Worm (Caenorhabditis elegans): ENCODE data around the gene nhr-281.

Gene nhr-281

DNA sequence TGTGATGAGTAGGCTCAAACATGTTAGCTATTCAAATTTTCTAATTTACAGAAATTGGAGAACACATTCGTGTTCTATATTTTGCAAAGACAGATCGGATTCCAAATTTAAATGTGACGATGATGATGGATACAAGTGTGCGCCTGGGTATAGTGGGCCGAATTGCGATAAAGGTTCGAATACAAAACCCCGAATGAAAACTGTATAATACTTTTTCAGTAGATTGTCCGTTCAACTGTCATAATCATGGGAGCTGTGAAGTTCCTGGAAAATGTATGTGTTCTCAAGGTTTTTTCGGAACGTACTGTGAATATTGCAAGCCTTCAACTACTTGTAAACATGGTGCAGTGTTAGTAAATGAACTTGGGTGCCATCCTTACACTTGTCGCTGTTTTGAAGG lies 22.3 kb downstream of the nhr-281 start:
- TF ChIP-seq unc-62 (GFP tag; optimal IDR thresholded peaks at IDR 0.05 in 1 of 2) (peak in 1 of 2 experiments; percentile 84), unc-62 (tag; optimal IDR thresholded peaks at IDR 0.05) (no peak), zag-1 (tag; optimal IDR thresholded peaks at IDR 0.05) (no peak)

ce11 chrX:14090089-14090488 lies 23.2 kb downstream of the nhr-281 start, which contains the start of gene dsl-4:
TSS of gene dsl-4 (plus strand) at chrX:14090389.
- TF ChIP-seq F26F4.8 (GFP tag; conservative IDR thresholded peaks at IDR 0.05) = no peak
- TF ChIP-seq spr-3 (GFP tag; optimal IDR thresholded peaks at IDR 0.05) = no peak
- TF ChIP-seq daf-19 (GFP tag; conservative IDR thresholded peaks at IDR 0.05) = no peak
- no peak for TF ChIP-seq hmg-1.1 (GFP tag; IDR thresholded peaks at IDR 0.05)
- no peak for TF ChIP-seq zip-11 (GFP tag; IDR thresholded peaks at IDR 0.05)
- TF ChIP-seq gei-8 (GFP tag; optimal IDR thresholded peaks at IDR 0.05) = no peak
- TF ChIP-seq arid-1 (GFP tag; conservative IDR thresholded peaks at IDR 0.05) = no peak
- no peak for TF ChIP-seq saeg-2 (GFP tag; IDR thresholded peaks at IDR 0.05)
- TF ChIP-seq spr-1 (tag; optimal IDR thresholded peaks at IDR 0.05) = no peak
- TF ChIP-seq fos-1 (tag; optimal IDR thresholded peaks at IDR 0.05) = no peak
- TF ChIP-seq zip-2 (tag; optimal IDR thresholded peaks at IDR 0.05) = no peak

ce11 chrX:14085208-14085607 lies 28.0 kb downstream of the nhr-281 start, which contains the start of gene F16B12.1:
TSS of gene F16B12.1 (plus strand) at chrX:14085508.
- TF ChIP-seq fkh-10 (GFP tag; optimal IDR thresholded peaks at IDR 0.05) = no peak
- TF ChIP-seq hlh-11 (tag; optimal IDR thresholded peaks at IDR 0.05) = no peak

DNA sequence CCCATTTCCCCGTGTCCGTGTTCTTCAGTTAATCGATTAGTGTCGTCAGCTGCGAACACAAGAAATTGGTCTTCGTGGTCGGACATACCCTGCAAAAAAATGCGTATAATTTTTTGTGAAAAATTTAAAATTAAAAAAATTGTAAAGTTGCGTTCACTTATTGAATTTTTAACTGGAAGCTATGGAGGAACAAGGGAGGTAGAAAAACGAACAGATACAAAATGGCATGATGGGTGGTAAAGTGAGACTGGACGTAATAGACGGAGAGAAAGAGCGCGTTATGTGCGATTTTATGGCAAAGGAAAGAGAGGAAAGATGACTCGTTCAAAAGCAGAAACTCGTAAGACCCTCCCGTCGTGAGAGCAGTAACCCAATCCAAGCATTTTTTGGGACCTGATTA lies 29.0 kb downstream of the nhr-281 start, which contains the start of gene C33G3.6:
TSS of gene C33G3.6 (minus strand) at position 101 of the 400 bp plus-strand sequence.
- TF ChIP-seq vab-7 (GFP tag; IDR thresholded peaks at IDR 0.05) (no peak), nhr-102 (tag; optimal IDR thresholded peaks at IDR 0.05) (no peak), ZK546.5 (tag; optimal IDR thresholded peaks at IDR 0.05) (no peak), unc-62 (GFP tag; optimal IDR thresholded peaks at IDR 0.05 in 1 of 2) (peak in 1 of 2 experiments; percentile 2), unc-62 (tag; optimal IDR thresholded peaks at IDR 0.05) (no peak), lin-29 (GFP tag; IDR thresholded peaks at IDR 0.05) (no peak)

DNA sequence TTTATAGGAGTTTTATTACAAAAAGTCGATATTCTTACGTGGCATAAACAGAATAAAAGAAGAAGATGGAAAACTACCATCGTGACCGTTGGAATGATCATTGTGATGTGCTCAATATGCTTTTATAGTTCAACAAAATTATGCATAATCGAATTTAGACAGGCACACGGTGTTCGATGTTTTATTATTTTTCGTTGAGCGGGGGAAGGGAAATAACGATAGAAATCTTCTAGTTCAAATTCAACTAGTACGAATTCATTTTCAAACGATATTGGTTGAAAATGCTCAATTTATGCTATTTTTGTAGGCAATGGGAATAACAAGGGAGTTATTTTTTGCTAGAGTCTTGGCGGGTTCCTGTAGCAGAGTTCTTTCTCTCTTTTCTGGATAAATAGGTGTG lies 34.7 kb downstream of the nhr-281 start, which contains the start of gene C33G3.5:
TSS of gene C33G3.5 (minus strand) at position 101 of the 400 bp plus-strand sequence.
- TF ChIP-seq nhr-76 (tag; optimal IDR thresholded peaks at IDR 0.05) (no peak), zip-2 (tag; optimal IDR thresholded peaks at IDR 0.05) (no peak), daf-16 (GFP tag; optimal IDR thresholded peaks at IDR 0.05) (no peak), daf-16 (tag; optimal IDR thresholded peaks at IDR 0.05) (no peak), tra-1 (GFP tag; IDR thresholded peaks at IDR 0.05) (no peak), aha-1 (tag) (no peak), nhr-41 (GFP tag; IDR thresholded peaks at IDR 0.05) (no peak), dmd-9 (GFP tag; IDR thresholded peaks at IDR 0.05) (no peak), mdl-1 (tag; optimal IDR thresholded peaks at IDR 0.05) (no peak), mes-2 (tag; optimal IDR thresholded peaks at IDR 0.05; ENCODE audit: poor library complexity, severe bottlenecking) (no peak), F10B5.3 (tag; optimal IDR thresholded peaks at IDR 0.05) (no peak), gei-8 (GFP tag; optimal IDR thresholded peaks at IDR 0.05) (no peak), zag-1 (tag; optimal IDR thresholded peaks at IDR 0.05) (no peak), skn-1 (tag; optimal IDR thresholded peaks at IDR 0.05) (no peak)

- TF ChIP-seq php-3 (GFP tag; IDR thresholded peaks at IDR 0.05) (peak; percentile 95), daf-16 (GFP tag; optimal IDR thresholded peaks at IDR 0.05) (peak in 1 of 2 experiments; percentile 32), daf-16 (tag; optimal IDR thresholded peaks at IDR 0.05) (peak; percentile 98), dmd-6 (GFP tag; IDR thresholded peaks at IDR 0.05) (peak; percentile 95), tra-1 (GFP tag; IDR thresholded peaks at IDR 0.05) (peak; percentile 92), nhr-41 (GFP tag; IDR thresholded peaks at IDR 0.05) (peak; percentile 93; the same call in 1 of the 2 replicates), pqm-1 (tag; optimal IDR thresholded peaks at IDR 0.05) (peak; percentile 86), hlh-11 (tag; optimal IDR thresholded peaks at IDR 0.05) (peak; percentile 94), skn-1 (tag; optimal IDR thresholded peaks at IDR 0.05) (no peak), mdt-29 (GFP tag; IDR thresholded peaks at IDR 0.05) (no peak), dve-1 (tag; optimal IDR thresholded peaks at IDR 0.05; ENCODE audit: insufficient read depth) (peak; percentile 76), mxl-3 (GFP tag; optimal IDR thresholded peaks at IDR 0.05) (peak; percentile 64), nhr-28 (tag; optimal IDR thresholded peaks at IDR 0.05) (peak; percentile 89), tag-97 (GFP tag; IDR thresholded peaks at IDR 0.05) (no peak), nhr-77 (tag; optimal IDR thresholded peaks at IDR 0.05) (peak; percentile 41), spr-1 (tag; optimal IDR thresholded peaks at IDR 0.05) (no peak), nhr-48 (tag; optimal IDR thresholded peaks at IDR 0.05) (peak; percentile 53), nhr-102 (tag; optimal IDR thresholded peaks at IDR 0.05) (peak; percentile 60), saeg-2 (GFP tag; IDR thresholded peaks at IDR 0.05) (0 out of 2 replicates have a peak, but pooled peaks have one; percentile 45), ceh-20 (GFP tag; IDR thresholded peaks at IDR 0.05) (peak; percentile 75)
Observed at ce11 chrX:14070950-14071349, 42.3 kb downstream of the nhr-281 start, which contains the start of gene C33G3.4. TSS of gene C33G3.4 (plus strand) at chrX:14071162.
